Worm (Caenorhabditis elegans): ENCODE data around the gene R08D7.4.
"Not testable (repeated sequence)": the region's sequence is repeated elsewhere in the genome, so short reads cannot be mapped to it uniquely, and the experiment has no call there.

R08D7.4 gene

DNA sequence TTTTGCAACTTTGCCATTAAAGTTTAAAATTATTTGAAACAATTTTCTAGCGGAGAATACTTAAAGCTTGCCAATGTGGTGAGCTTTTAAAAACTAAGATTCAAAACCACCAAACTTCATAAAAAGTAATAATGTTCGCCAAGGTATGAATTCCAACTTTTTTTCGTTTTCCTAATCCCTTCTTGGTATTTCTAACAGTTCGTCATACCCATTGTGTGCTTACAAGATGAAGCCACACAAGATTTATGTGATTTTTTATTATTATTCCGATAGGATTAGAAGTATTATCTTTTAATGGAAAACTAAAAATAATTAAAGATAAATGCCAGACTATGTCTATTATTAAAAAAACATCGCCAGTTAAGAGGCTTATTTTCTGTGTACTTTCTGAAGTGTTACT, 16.4 kb downstream of the R08D7.4 start:
- TF ChIP-seq C17E4.6 (GFP tag; IDR thresholded peaks at IDR 0.05) (no peak), unc-130 (GFP tag; optimal IDR thresholded peaks at IDR 0.05) (no peak), atf-7 (tag; optimal IDR thresholded peaks at IDR 0.05) (no peak), ekl-4 (GFP tag; IDR thresholded peaks at IDR 0.05) (no peak), pha-4 (tag; optimal IDR thresholded peaks at IDR 0.05) (no peak), tlf-1 (GFP tag; optimal IDR thresholded peaks at IDR 0.05) (no peak), hmg-20 (GFP tag; IDR thresholded peaks at IDR 0.05) (no peak), lin-26 (GFP tag; IDR thresholded peaks at IDR 0.05) (no peak), nhr-80 (tag; optimal IDR thresholded peaks at IDR 0.05) (no peak), Y79H2A.3 (GFP tag; conservative IDR thresholded peaks at IDR 0.05) (no peak), efl-1 (GFP tag; optimal IDR thresholded peaks at IDR 0.05) (no peak), B0019.2 (GFP tag; conservative IDR thresholded peaks at IDR 0.05) (no peak), K11D2.4 (GFP tag; IDR thresholded peaks at IDR 0.05) (no peak), attf-5 (GFP tag; optimal IDR thresholded peaks at IDR 0.05) (no peak), dpff-1 (tag; optimal IDR thresholded peaks at IDR 0.05) (no peak), ceh-58 (GFP tag; IDR thresholded peaks at IDR 0.05) (no peak), attf-3 (GFP tag; conservative IDR thresholded peaks at IDR 0.05) (no peak), nfya-2 (GFP tag; IDR thresholded peaks at IDR 0.05) (no peak), snpc-1.3 (tag; optimal IDR thresholded peaks at IDR 0.05; ENCODE audit: insufficient read depth) (no peak), ceh-91 (GFP tag; IDR thresholded peaks at IDR 0.05) (no peak)

DNA sequence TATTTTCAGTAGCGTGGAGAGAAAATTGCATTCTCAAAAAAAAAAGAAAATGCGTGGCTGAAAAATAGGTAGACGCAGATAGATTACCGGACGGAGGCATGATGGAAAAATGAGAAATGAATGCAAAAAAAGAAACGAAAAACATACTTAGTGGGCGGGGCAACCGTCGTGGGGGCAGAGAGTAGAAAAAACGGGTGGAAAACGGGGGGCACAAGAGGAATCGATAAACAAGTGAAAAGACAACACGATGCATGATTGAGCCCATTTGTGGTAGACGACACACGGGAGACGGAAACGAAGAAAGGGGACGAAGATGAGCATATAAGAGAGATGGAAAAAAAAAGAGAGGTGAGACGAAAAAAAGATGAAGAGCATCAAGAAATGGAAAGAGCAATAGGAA, 16.9 kb downstream of the R08D7.4 start:
- TF ChIP-seq hsf-1 (GFP tag; IDR thresholded peaks at IDR 0.05) (0 out of 2 replicates have a peak, but pooled peaks have one; percentile 7), lin-35 (GFP tag; optimal IDR thresholded peaks at IDR 0.05) (peak in 1 of 3 experiments; percentile 3), fkh-3 (tag; optimal IDR thresholded peaks at IDR 0.05) (no peak)

DNA sequence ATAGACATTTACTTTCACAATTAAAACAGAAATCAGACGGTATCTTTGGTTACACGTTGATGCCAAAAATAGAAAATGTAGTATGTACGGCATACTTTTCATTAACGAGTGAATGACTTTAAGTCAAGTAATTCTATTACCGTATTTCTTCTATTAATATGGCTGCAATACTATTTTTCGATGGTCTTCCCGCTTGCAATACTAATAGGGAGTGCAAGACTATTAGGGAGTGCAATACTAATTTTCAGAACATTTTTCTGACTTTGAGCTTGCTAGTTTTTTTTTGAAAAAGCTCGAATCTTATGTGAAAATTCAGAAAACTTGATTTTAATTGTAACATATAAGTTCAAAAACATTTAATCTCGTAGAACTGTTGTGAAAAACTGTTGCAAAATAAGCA, 18.1 kb downstream of the R08D7.4 start, which contains the start of gene R08D7.7:
Gene R08D7.7 (plus strand): TSS at position 301 of the 400 bp plus-strand sequence.
- not testable (repeated sequence) for TF ChIP-seq B0336.3 (GFP tag; IDR thresholded peaks at IDR 0.05); C06A6.2 (GFP tag; conservative IDR thresholded peaks at IDR 0.05); dpff-1 (tag; optimal IDR thresholded peaks at IDR 0.05)

DNA sequence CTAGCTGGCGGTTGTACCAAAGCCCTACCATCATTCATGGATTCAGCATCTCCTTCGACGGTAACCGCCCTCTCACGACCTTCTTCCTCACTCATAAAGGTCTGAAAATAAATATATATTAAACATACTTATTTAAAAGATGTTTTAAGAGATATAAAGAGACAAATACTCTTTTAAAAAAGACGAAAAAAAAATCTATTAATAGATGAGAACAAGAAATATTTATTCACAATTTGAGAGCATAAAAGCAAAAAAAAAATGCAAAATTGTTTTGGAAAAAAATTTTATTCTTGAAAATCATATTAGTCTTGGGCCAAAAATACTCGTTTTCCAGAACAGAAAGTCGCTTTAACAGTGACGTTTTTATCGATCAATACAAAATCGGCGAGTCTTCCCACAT, 25.0 kb downstream of the R08D7.4 start, which contains the start of gene skat-1:
Gene skat-1 (minus strand): TSS at position 101 of the 400 bp plus-strand sequence.
- TF ChIP-seq F57A8.1 (GFP tag; optimal IDR thresholded peaks at IDR 0.05) (no peak), B0019.2 (GFP tag; conservative IDR thresholded peaks at IDR 0.05) (no peak), F10E7.11 (tag; optimal IDR thresholded peaks at IDR 0.05) (no peak), ztf-3 (GFP tag; optimal IDR thresholded peaks at IDR 0.05) (no peak), hsf-1 (GFP tag; IDR thresholded peaks at IDR 0.05) (no peak), hlh-12 (tag; optimal IDR thresholded peaks at IDR 0.05) (no peak), tbx-9 (tag; optimal IDR thresholded peaks at IDR 0.05; ENCODE audit: borderline replicate concordance) (no peak), Y95B8A.8 (GFP tag; IDR thresholded peaks at IDR 0.05) (no peak), fkh-3 (tag; optimal IDR thresholded peaks at IDR 0.05) (no peak), ztf-28 (GFP tag; IDR thresholded peaks at IDR 0.05) (no peak), T07F8.4 (tag; optimal IDR thresholded peaks at IDR 0.05) (no peak), pha-4 (tag; optimal IDR thresholded peaks at IDR 0.05) (no peak), ccch-3 (GFP tag; optimal IDR thresholded peaks at IDR 0.05) (no peak), nfyb-1 (GFP tag; IDR thresholded peaks at IDR 0.05) (no peak), T26A5.8 (tag; optimal IDR thresholded peaks at IDR 0.05) (no peak)

Measured in whole organism, young adult.